Worm (Caenorhabditis elegans): Measurements from ENCODE around the gene rha-1.

Gene rha-1

ce11 chrII:8929771-8930170 is 46.3 kb upstream of the rha-1 start, which contains the start of gene mrpl-50 (continued):
- TF ChIP-seq B0019.2 (GFP tag; conservative IDR thresholded peaks at IDR 0.05) (no peak), madf-8 (GFP tag; conservative IDR thresholded peaks at IDR 0.05) (no peak), sea-2 (GFP tag; IDR thresholded peaks at IDR 0.05) (no peak), cebp-1 (GFP tag; IDR thresholded peaks at IDR 0.05) (no peak), cebp-1 (tag; optimal IDR thresholded peaks at IDR 0.05) (peak; percentile 20), ztf-18 (tag; optimal IDR thresholded peaks at IDR 0.05) (no peak), repo-1 (tag; optimal IDR thresholded peaks at IDR 0.05) (peak; percentile 59), lin-26 (GFP tag; IDR thresholded peaks at IDR 0.05) (no peak), ceh-100 (GFP tag; IDR thresholded peaks at IDR 0.05) (no peak), tlf-1 (GFP tag; optimal IDR thresholded peaks at IDR 0.05) (no peak), nhr-120 (GFP tag; IDR thresholded peaks at IDR 0.05) (no peak), lir-1 (GFP tag; conservative IDR thresholded peaks at IDR 0.05) (no peak), Y79H2A.3 (GFP tag; conservative IDR thresholded peaks at IDR 0.05) (no peak), hrde-1 (tag; optimal IDR thresholded peaks at IDR 0.05; ENCODE audit: borderline replicate concordance) (no peak), nfya-1 (tag; optimal IDR thresholded peaks at IDR 0.05; ENCODE audit: borderline replicate concordance, insufficient read depth) (no peak), pbrm-1 (GFP tag; IDR thresholded peaks at IDR 0.05) (no peak), ZK185.1 (tag; optimal IDR thresholded peaks at IDR 0.05; ENCODE audit: poor library complexity, severe bottlenecking) (no peak), snpc-4 (GFP tag; optimal IDR thresholded peaks at IDR 0.05) (no peak), snpc-4 (tag; optimal IDR thresholded peaks at IDR 0.05) (no peak), nhr-90 (tag; optimal IDR thresholded peaks at IDR 0.05) (no peak), let-526 (GFP tag; IDR thresholded peaks at IDR 0.05) (no peak), ceh-58 (GFP tag; IDR thresholded peaks at IDR 0.05) (no peak), ceh-79 (tag; optimal IDR thresholded peaks at IDR 0.05) (no peak), sptf-2 (GFP tag; optimal IDR thresholded peaks at IDR 0.05) (no peak), attf-3 (GFP tag; conservative IDR thresholded peaks at IDR 0.05) (no peak), hsf-1 (GFP tag; IDR thresholded peaks at IDR 0.05) (0 out of 2 replicates have a peak, but pooled peaks have one; percentile 21), B0035.1 (tag; optimal IDR thresholded peaks at IDR 0.05) (no peak), ceh-40 (GFP tag; IDR thresholded peaks at IDR 0.05) (no peak), B0261.1 (tag; optimal IDR thresholded peaks at IDR 0.05) (no peak), F49E8.2 (tag; optimal IDR thresholded peaks at IDR 0.05; ENCODE audit: insufficient read depth) (no peak), ama-1 (optimal IDR thresholded peaks at IDR 0.05) (no peak), ama-1 (GFP tag; optimal IDR thresholded peaks at IDR 0.05) (peak in 1 of 2 experiments; percentile 30), ceh-91 (GFP tag; IDR thresholded peaks at IDR 0.05) (no peak), egl-44 (GFP tag; IDR thresholded peaks at IDR 0.05) (no peak), gei-17 (GFP tag; optimal IDR thresholded peaks at IDR 0.05) (no peak), nfyb-1 (GFP tag; IDR thresholded peaks at IDR 0.05) (0 out of 2 replicates have a peak, but pooled peaks have one; percentile 42), nfya-2 (GFP tag; IDR thresholded peaks at IDR 0.05) (no peak), F10E7.11 (tag; optimal IDR thresholded peaks at IDR 0.05) (no peak), F57C9.4 (tag; optimal IDR thresholded peaks at IDR 0.05) (no peak), C06A6.2 (GFP tag; conservative IDR thresholded peaks at IDR 0.05) (no peak), snpc-3.4 (tag; optimal IDR thresholded peaks at IDR 0.05) (no peak), die-1 (tag; optimal IDR thresholded peaks at IDR 0.05) (no peak), lin-40 (tag; optimal IDR thresholded peaks at IDR 0.05) (no peak), nhr-80 (tag; optimal IDR thresholded peaks at IDR 0.05) (no peak), unc-130 (GFP tag; optimal IDR thresholded peaks at IDR 0.05) (no peak), nhr-27 (tag; optimal IDR thresholded peaks at IDR 0.05) (no peak), bed-1 (GFP tag; IDR thresholded peaks at IDR 0.05) (no peak), C17E4.6 (GFP tag; IDR thresholded peaks at IDR 0.05) (no peak), snpc-1.3 (tag; optimal IDR thresholded peaks at IDR 0.05; ENCODE audit: insufficient read depth) (peak; percentile 50), T07F8.4 (tag; optimal IDR thresholded peaks at IDR 0.05) (no peak)
